Fruit fly (Drosophila melanogaster): ENCODE results near the gene mamo.

The mamo gene

dm6 chrX:13838892-13839291, 151.4 kb downstream of the mamo start (continued):
- peak; percentile 63; the same call in 2 of the 3 replicates for TF ChIP-seq sr (GFP tag; IDR thresholded peaks at IDR 0.05)
- peak; percentile 59 for TF ChIP-seq crc (GFP tag; optimal IDR thresholded peaks at IDR 0.05)
- TF ChIP-seq CG11398 (GFP tag; optimal IDR thresholded peaks at IDR 0.05), result no peak
- peak; percentile 65 for TF ChIP-seq ssp (GFP tag; IDR thresholded peaks at IDR 0.05)
- TF ChIP-seq Chrac-16 (GFP tag; optimal IDR thresholded peaks at IDR 0.05), result peak; percentile 66
- TF ChIP-seq CG4282 (GFP tag; optimal IDR thresholded peaks at IDR 0.05), result peak; percentile 41
- no peak for TF ChIP-seq CG33557 (GFP tag; optimal IDR thresholded peaks at IDR 0.05)
- peak; percentile 1 for TF ChIP-seq CG6683 (GFP tag; optimal IDR thresholded peaks at IDR 0.05)
- no peak; the same call in 1 of the 2 replicates for TF ChIP-seq ro (GFP tag; IDR thresholded peaks at IDR 0.05)
- TF ChIP-seq emc (GFP tag; optimal IDR thresholded peaks at IDR 0.05), result peak; percentile 60
- peak; percentile 41 for TF ChIP-seq CG1233 (GFP tag; optimal IDR thresholded peaks at IDR 0.05)
- no peak for TF ChIP-seq CG17912 (GFP tag; optimal IDR thresholded peaks at IDR 0.05)
- TF ChIP-seq CG3407 (GFP tag; optimal IDR thresholded peaks at IDR 0.05), result peak; percentile 56
- peak; percentile 70 to 76 for TF ChIP-seq dpn (GFP tag; optimal IDR thresholded peaks at IDR 0.05)
- peak; percentile 65 for TF ChIP-seq CG5953 (GFP tag; IDR thresholded peaks at IDR 0.05)
- TF ChIP-seq Antp (GFP tag; optimal IDR thresholded peaks at IDR 0.05), result peak; percentile 75
- TF ChIP-seq Usf (GFP tag; optimal IDR thresholded peaks at IDR 0.05), result peak; percentile 58
- no peak for TF ChIP-seq Hr39 (optimal IDR thresholded peaks at IDR 0.05)
- peak; percentile 28 for TF ChIP-seq Ets97D (GFP tag; optimal IDR thresholded peaks at IDR 0.05)
- peak; percentile 38; the same call in 1 of the 2 replicates for TF ChIP-seq CG43689 (GFP tag; IDR thresholded peaks at IDR 0.05)
- peak; percentile 64 for TF ChIP-seq fu2 (GFP tag; optimal IDR thresholded peaks at IDR 0.05)
- peak; percentile 78 for TF ChIP-seq CG12391 (tag; optimal IDR thresholded peaks at IDR 0.05)
- no peak for TF ChIP-seq jigr1 (GFP tag; IDR thresholded peaks at IDR 0.05)
- TF ChIP-seq nerfin-2 (GFP tag; IDR thresholded peaks at IDR 0.05; ENCODE audit: partially characterized antibody), result no peak
- peak; percentile 61 for TF ChIP-seq org-1 (GFP tag; optimal IDR thresholded peaks at IDR 0.05)
- TF ChIP-seq Sry-δ (GFP tag; optimal IDR thresholded peaks at IDR 0.05), result peak; percentile 43
- no peak for TF ChIP-seq gt (GFP tag; IDR thresholded peaks at IDR 0.05)
- no peak for TF ChIP-seq rib (GFP tag; IDR thresholded peaks at IDR 0.05)
- peak; percentile 12 for TF ChIP-seq Deaf1 (tag; optimal IDR thresholded peaks at IDR 0.05)
- peak; percentile 84 for TF ChIP-seq CG17359 (tag; optimal IDR thresholded peaks at IDR 0.05)
- TF ChIP-seq Awh (GFP tag; IDR thresholded peaks at IDR 0.05), result peak; percentile 82
- peak; percentile 58 for TF ChIP-seq CG13624 (GFP tag; optimal IDR thresholded peaks at IDR 0.05)
- peak in 1 of 2 experiments; percentile 15 for TF ChIP-seq crp (GFP tag; optimal IDR thresholded peaks at IDR 0.05)
- TF ChIP-seq CoRest (tag; optimal IDR thresholded peaks at IDR 0.05), result peak; percentile 74
- no peak for TF ChIP-seq chinmo (GFP tag; IDR thresholded peaks at IDR 0.05; ENCODE audit: partially characterized antibody)
- TF ChIP-seq CG7372 (GFP tag; IDR thresholded peaks at IDR 0.05), result peak; percentile 50; the same call in 1 of the 2 replicates
- peak; percentile 66 for TF ChIP-seq nom (GFP tag; optimal IDR thresholded peaks at IDR 0.05)
- TF ChIP-seq CG11504 (tag; optimal IDR thresholded peaks at IDR 0.05), result peak; percentile 85
- TF ChIP-seq CG1647 (GFP tag; optimal IDR thresholded peaks at IDR 0.05), result peak; percentile 66
- TF ChIP-seq CG8944 (GFP tag; optimal IDR thresholded peaks at IDR 0.05), result peak; percentile 72
- no peak for TF ChIP-seq bbx (GFP tag; IDR thresholded peaks at IDR 0.05; ENCODE audit: partially characterized antibody)
- TF ChIP-seq da (GFP tag; optimal IDR thresholded peaks at IDR 0.05), result peak; percentile 32
- peak; percentile 31; the same call in 1 of the 2 replicates for TF ChIP-seq Lim3 (GFP tag; IDR thresholded peaks at IDR 0.05)
- peak; percentile 34 for TF ChIP-seq CG13123 (GFP tag; optimal IDR thresholded peaks at IDR 0.05)
- peak; percentile 77 for TF ChIP-seq mam (GFP tag; optimal IDR thresholded peaks at IDR 0.05)
- peak; percentile 81 for TF ChIP-seq Oli (tag; optimal IDR thresholded peaks at IDR 0.05)
- TF ChIP-seq CkIIα-i1 (GFP tag; IDR thresholded peaks at IDR 0.05), result no peak
- TF ChIP-seq CG10209 (GFP tag; optimal IDR thresholded peaks at IDR 0.05), result peak; percentile 71
- peak; percentile 65 for TF ChIP-seq CG32532 (GFP tag; IDR thresholded peaks at IDR 0.05)
- TF ChIP-seq CG16813 (GFP tag; IDR thresholded peaks at IDR 0.05; ENCODE audit: partially characterized antibody), result no peak
- peak; percentile 75 for TF ChIP-seq chn (GFP tag; optimal IDR thresholded peaks at IDR 0.05)

Data from whole organism, embryonic.